Worm (Caenorhabditis elegans) whole organism, L1 larva: ENCODE data around the gene Y55F3AM.9.

Source experiments
- ama-1 ChIP-seq: fragments of 150-350 bp; optimal IDR thresholded peaks from 2 replicates; lab custom pipeline; 2014
- blmp-1 ChIP-seq: fragments of 150-350 bp; optimal IDR thresholded peaks from 2 replicates; lab custom pipeline; 2014; ENCODE audit warnings: missing biosample characterization, missing genetic modification characterization
- fos-1 ChIP-seq: fragments of 150-350 bp; optimal IDR thresholded peaks from 2 replicates; lab custom pipeline; 2014; ENCODE audit warnings: missing biosample characterization, missing genetic modification characterization
- hlh-4 ChIP-seq: sonication (generic microtip); optimal IDR thresholded peaks from 2 replicates; lab custom pipeline; 2016; ENCODE audit warnings: mild to moderate bottlenecking, missing genetic modification characterization, missing compliant biosample characterization
- lin-13 ChIP-seq: fragments of 150-350 bp; optimal IDR thresholded peaks from 2 replicates; lab custom pipeline; 2014; ENCODE audit warnings: missing biosample characterization, missing genetic modification reagents, missing genetic modification characterization
- mep-1 ChIP-seq: fragments of 150-350 bp; optimal IDR thresholded peaks from 2 replicates; lab custom pipeline; 2014; ENCODE audit warnings: missing biosample characterization, missing genetic modification characterization
- nhr-28 ChIP-seq: fragments of 150-350 bp; optimal IDR thresholded peaks from 2 replicates; lab custom pipeline; 2014; ENCODE audit warnings: missing biosample characterization, missing genetic modification characterization
- pqm-1 ChIP-seq: sonication (generic microtip); optimal IDR thresholded peaks from 3 replicates; lab custom pipeline; 2017; ENCODE audit warnings: missing biosample characterization, missing genetic modification characterization
- unc-86 ChIP-seq: sonication (generic microtip); optimal IDR thresholded peaks from 2 replicates; lab custom pipeline; 2016; ENCODE audit warnings: missing genetic modification characterization, missing compliant biosample characterization
- ztf-11 ChIP-seq, 2 experiments: sonication (generic microtip); optimal IDR thresholded peaks; 2 replicates each; lab custom pipeline; 2016 to 2017; ENCODE audit warnings: missing genetic modification characterization in 2 of 2, missing biosample characterization in 1 of 2, missing compliant biosample characterization in 1 of 2

DNA sequence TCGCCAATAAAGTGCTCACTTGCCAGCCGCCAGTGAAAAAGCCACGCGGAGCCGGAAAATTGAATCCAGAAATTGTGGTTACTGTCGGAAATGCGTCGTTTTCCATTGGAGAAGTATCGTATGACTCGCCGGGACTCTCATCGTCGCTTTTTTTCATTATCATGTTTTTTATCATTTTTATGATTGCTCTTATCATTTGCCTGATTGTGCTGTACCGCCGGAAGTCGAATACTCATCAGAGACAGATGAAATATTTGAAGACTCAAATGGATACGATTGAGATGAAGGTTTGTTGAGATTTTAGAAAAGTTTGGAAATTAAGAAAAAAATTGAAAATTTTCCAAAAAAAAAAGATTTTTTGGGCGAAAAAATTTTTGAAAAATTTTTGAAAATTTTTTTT lies 33.2 kb downstream of the Y55F3AM.9 start:
- TF ChIP-seq lin-13 (GFP tag; lab: Kevin White, UChicago) (no peak), ama-1 (lab: Kevin White, UChicago) (no peak), fos-1 (tag; lab: Kevin White, UChicago) (no peak), blmp-1 (tag; lab: Kevin White, UChicago) (no peak), unc-86 (tag; lab: Kevin White, UChicago) (no peak), hlh-4 (tag; lab: Kevin White, UChicago) (no peak), nhr-28 (tag; lab: Kevin White, UChicago) (no peak), pqm-1 (tag; lab: Kevin White, UChicago) (no peak), ztf-11 (tag; optimal IDR thresholded peaks at IDR 0.05; lab: Kevin White, UChicago) (no peak), mep-1 (tag; lab: Kevin White, UChicago) (no peak)
